Worm (Caenorhabditis elegans) whole organism, young adult: ENCODE data around the gene F54A3.2.

Experiments
- C06A6.2 ChIP-seq: fragments of 200-800 bp; sonication (Bioruptor generic); conservative IDR thresholded peaks from 2 replicates; pipeline ENCODE4 v1.3.6; 2022; ENCODE audit warnings: missing genetic modification characterization, missing compliant biosample characterization
- F33H1.4 ChIP-seq: fragments of 200-800 bp; sonication (Bioruptor generic); IDR thresholded peaks from 2 replicates; pipeline ENCODE4 v1.3.6; 2022; ENCODE audit warnings: missing genetic modification reagents, missing genetic modification characterization, missing compliant biosample characterization
- Y56A3A.18 ChIP-seq: fragments of 200-800 bp; sonication (Bioruptor generic); IDR thresholded peaks from 2 replicates; pipeline ENCODE4 v1.3.6; 2022; ENCODE audit warnings: missing genetic modification reagents, missing genetic modification characterization, missing compliant biosample characterization
- Y67H2A.10 ChIP-seq: fragments of 200-800 bp; sonication (Bioruptor generic); conservative IDR thresholded peaks from 2 replicates; pipeline ENCODE4 v1.3.6; 2022; ENCODE audit warnings: missing genetic modification reagents, missing genetic modification characterization, missing compliant biosample characterization
- Y79H2A.3 ChIP-seq: fragments of 200-800 bp; sonication (Bioruptor generic); conservative IDR thresholded peaks from 2 replicates; pipeline ENCODE4 v1.3.6; 2022; ENCODE audit warnings: missing genetic modification reagents, missing genetic modification characterization, missing compliant biosample characterization
- aptf-3 ChIP-seq: fragments of 200-800 bp; sonication (Bioruptor generic); IDR thresholded peaks from 2 replicates; pipeline ENCODE4 v1.3.6; 2022; ENCODE audit warnings: missing genetic modification characterization, missing compliant biosample characterization
- athp-1 ChIP-seq: sonication (generic microtip); optimal IDR thresholded peaks from 2 replicates; lab custom pipeline; 2017; ENCODE audit warnings: mild to moderate bottlenecking, missing genetic modification characterization, missing compliant biosample characterization
- ceh-27 ChIP-seq: fragments of 200-800 bp; sonication (Bioruptor generic); optimal IDR thresholded peaks from 2 replicates; lab custom pipeline; 2018; ENCODE audit warnings: mild to moderate bottlenecking, missing genetic modification characterization, moderate library complexity, missing compliant biosample characterization
- ceh-40 ChIP-seq: fragments of 200-800 bp; sonication (Bioruptor generic); IDR thresholded peaks from 2 replicates; pipeline ENCODE4 v1.3.6; 2022; ENCODE audit warnings: missing genetic modification characterization, missing compliant biosample characterization
- ets-4 ChIP-seq: fragments of 200-800 bp; sonication (Bioruptor generic); optimal IDR thresholded peaks from 2 replicates; lab custom pipeline; 2018; ENCODE audit warnings: mild to moderate bottlenecking, missing genetic modification characterization, missing compliant biosample characterization
- lin-35 ChIP-seq, 3 experiments: fragments of 150-350 bp in 2 of 3; sonication (generic microtip) in 1 of 3; optimal IDR thresholded peaks; 2 replicates each; lab custom pipeline; 2014 to 2018; ENCODE audit warnings: missing biosample characterization in 3 of 3, missing genetic modification characterization in 3 of 3, missing genetic modification reagents in 3 of 3
- madf-6 ChIP-seq: fragments of 200-800 bp; sonication (Bioruptor generic); IDR thresholded peaks from 2 replicates; pipeline ENCODE4 v1.3.6; 2022; ENCODE audit warnings: missing genetic modification reagents, missing genetic modification characterization, missing compliant biosample characterization
- nfya-2 ChIP-seq: fragments of 200-800 bp; sonication (Bioruptor generic); IDR thresholded peaks from 2 replicates; pipeline ENCODE4 v1.3.6; 2022; ENCODE audit warnings: missing genetic modification reagents, missing genetic modification characterization, missing compliant biosample characterization
- tbp1 ChIP-seq: fragments of 200-800 bp; sonication (Bioruptor generic); optimal IDR thresholded peaks from 2 replicates; lab custom pipeline; 2018; ENCODE audit warnings: mild to moderate bottlenecking, missing genetic modification characterization, missing compliant biosample characterization
- tlf-1 ChIP-seq: fragments of 200-800 bp; sonication (Bioruptor generic); optimal IDR thresholded peaks from 2 replicates; lab custom pipeline; 2018; ENCODE audit warnings: mild to moderate bottlenecking, missing genetic modification characterization, missing compliant biosample characterization
- ztf-3 ChIP-seq: fragments of 200-800 bp; sonication (Bioruptor generic); optimal IDR thresholded peaks from 2 replicates; lab custom pipeline; 2018; ENCODE audit warnings: mild to moderate bottlenecking, missing genetic modification characterization, missing compliant biosample characterization

F54A3.2 gene

DNA sequence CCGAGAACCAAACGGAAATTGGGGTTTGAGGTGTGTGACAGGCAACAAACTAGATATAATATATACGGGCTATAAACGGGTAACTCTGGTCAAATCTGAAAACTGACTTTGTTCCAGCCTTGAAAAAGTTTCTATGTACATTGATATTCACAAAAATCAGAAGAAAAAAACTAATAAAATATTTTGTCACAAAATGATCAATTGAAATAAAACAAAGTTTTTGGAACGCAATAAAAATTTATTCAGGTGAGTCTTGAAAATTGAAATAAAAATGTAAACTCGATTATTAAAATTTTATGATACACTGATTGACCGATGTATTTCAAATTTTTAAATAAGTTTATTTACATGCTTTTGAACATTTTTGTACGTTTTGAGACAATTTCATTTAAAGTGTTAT is 58.9 kb downstream of the F54A3.2 start, which contains the start of gene B0281.6:
Gene B0281.6 (minus strand): TSS at position 101 of the 400 bp plus-strand sequence.
- no peak for TF ChIP-seq lin-35 (GFP tag; optimal IDR thresholded peaks at IDR 0.05; lab: Kevin White, UChicago)
- TF ChIP-seq Y67H2A.10 (GFP tag; lab: Robert Waterston, UW) = no peak
- TF ChIP-seq Y56A3A.18 (GFP tag; lab: Robert Waterston, UW) = no peak
- TF ChIP-seq ceh-40 (GFP tag; lab: Robert Waterston, UW) = no peak
- TF ChIP-seq tbp1 = no peak
- no peak for TF ChIP-seq ets-4 (GFP tag; lab: Kevin White, UChicago)
- no peak for TF ChIP-seq Y79H2A.3 (GFP tag; lab: Robert Waterston, UW)
- no peak for TF ChIP-seq aptf-3 (GFP tag; lab: Robert Waterston, UW)
- no peak for TF ChIP-seq nfya-2 (GFP tag; lab: Robert Waterston, UW)
- no peak for TF ChIP-seq tlf-1 (GFP tag; lab: Kevin White, UChicago)
- TF ChIP-seq C06A6.2 (GFP tag; lab: Robert Waterston, UW) = no peak
- no peak for TF ChIP-seq madf-6 (GFP tag; lab: Robert Waterston, UW)
- no peak for TF ChIP-seq ztf-3
- no peak for TF ChIP-seq F33H1.4 (GFP tag; lab: Robert Waterston, UW)
- no peak for TF ChIP-seq ceh-27
- TF ChIP-seq athp-1 (tag; lab: Kevin White, UChicago) = no peak
